Worm (Caenorhabditis elegans): ENCODE results near the gene cgt-1.
"Not testable (repeated sequence)": the region's sequence is repeated elsewhere in the genome, so short reads cannot be mapped to it uniquely, and the experiment has no call there.

ce11 chrV:15850276-15850811 is 38.3 kb downstream of the cgt-1 start, which contains the start of gene srh-147:
- not testable (repeated sequence) for TF ChIP-seq mep-1, nhr-76 (tag; optimal IDR thresholded peaks at IDR 0.05)
